Worm (Caenorhabditis elegans) whole organism, L4/young adult: ENCODE data around the gene npr-24.

Source experiments
- W03F9.2 ChIP-seq: fragments of 150-350 bp; optimal IDR thresholded peaks from 2 replicates; lab custom pipeline; 2014; ENCODE audit warnings: missing biosample characterization, missing genetic modification characterization
- dao-5 ChIP-seq: sonication (generic microtip); optimal IDR thresholded peaks from 2 replicates; lab custom pipeline; 2016; ENCODE audit warnings: missing genotype, missing genetic modification characterization, moderate library complexity, missing compliant biosample characterization
- him-1 ChIP-seq: sonication (generic microtip); optimal IDR thresholded peaks from 2 replicates; lab custom pipeline; 2016; ENCODE audit warnings: missing genotype, missing genetic modification reagents, missing genetic modification characterization, missing compliant biosample characterization

- TF ChIP-seq W03F9.2 (tag; lab: Kevin White, UChicago) (no peak), him-1 (tag; lab: Kevin White, UChicago) (no peak), dao-5 (no peak)
These were observed 21.8 kb downstream of the npr-24 start, which contains the start of gene slc-17.1 for ce11 chrX:17464801-17465200.
